Worm (Caenorhabditis elegans): Measurements from ENCODE around the gene F54D5.23.
A peak's percentile ranks its signal among the peaks of the same experiment; 100 is the strongest.

The F54D5.23 gene

ce11 chrII:11547254-11547687 is 21.8 kb downstream of the F54D5.23 start, which contains the start of gene F54D5.7:
TSS of gene F54D5.7 (plus strand) at chrII:11547517.
- TF ChIP-seq aly-2 (tag; optimal IDR thresholded peaks at IDR 0.05) (peak; percentile 89), dsc-1 (tag; optimal IDR thresholded peaks at IDR 0.05) (peak; percentile 37), isw-1 (GFP tag; IDR thresholded peaks at IDR 0.05) (no peak), zip-4 (GFP tag; optimal IDR thresholded peaks at IDR 0.05) (peak; percentile 13), nhr-11 (tag; optimal IDR thresholded peaks at IDR 0.05) (no peak), mdl-1 (tag; optimal IDR thresholded peaks at IDR 0.05) (peak in 1 of 2 experiments; percentile 93), mep-1 (tag; optimal IDR thresholded peaks at IDR 0.05) (peak; percentile 92), unc-98 (GFP tag; IDR thresholded peaks at IDR 0.05) (no peak), snu-23 (GFP tag; optimal IDR thresholded peaks at IDR 0.05) (peak; percentile 77), nhr-90 (tag; optimal IDR thresholded peaks at IDR 0.05; ENCODE audit: poor library complexity) (peak; percentile 70), ztf-11 (tag; optimal IDR thresholded peaks at IDR 0.05) (peak in 1 of 2 experiments; percentile 37), nhr-71 (tag; optimal IDR thresholded peaks at IDR 0.05) (peak; percentile 82), lsy-2 (tag; optimal IDR thresholded peaks at IDR 0.05) (peak; percentile 17 to 69), elt-3 (tag; optimal IDR thresholded peaks at IDR 0.05) (peak in 2 of 6 experiments; percentile 23 to 75), xbp-1 (tag; optimal IDR thresholded peaks at IDR 0.05) (peak; percentile 49), irx-1 (tag; optimal IDR thresholded peaks at IDR 0.05) (peak; percentile 30), nhr-20 (tag; optimal IDR thresholded peaks at IDR 0.05) (peak; percentile 61), pag-3 (tag; optimal IDR thresholded peaks at IDR 0.05; ENCODE audit: borderline replicate concordance, insufficient read depth) (peak; percentile 32), alr-1 (tag; optimal IDR thresholded peaks at IDR 0.05; ENCODE audit: borderline replicate concordance) (no peak), unc-130 (tag; optimal IDR thresholded peaks at IDR 0.05) (peak; percentile 11), lin-13 (GFP tag; optimal IDR thresholded peaks at IDR 0.05) (peak; percentile 22), rnt-1 (tag; optimal IDR thresholded peaks at IDR 0.05) (peak; percentile 34), hpl-2 (GFP tag; optimal IDR thresholded peaks at IDR 0.05) (no peak), lin-14 (GFP tag; optimal IDR thresholded peaks at IDR 0.05) (peak; percentile 61), Y116A8C.19 (tag; optimal IDR thresholded peaks at IDR 0.05; ENCODE audit: borderline replicate concordance) (no peak), fkh-4 (tag; optimal IDR thresholded peaks at IDR 0.05; ENCODE audit: borderline replicate concordance) (no peak), nhr-85 (tag) (peak; percentile 91), elt-2 (tag; optimal IDR thresholded peaks at IDR 0.05) (peak; percentile 52), skn-1 (tag; optimal IDR thresholded peaks at IDR 0.05) (peak; percentile 90), lin-35 (GFP tag; optimal IDR thresholded peaks at IDR 0.05) (peak in 1 of 2 experiments; percentile 59), blmp-1 (tag; optimal IDR thresholded peaks at IDR 0.05) (peak; percentile 82), vab-15 (tag; optimal IDR thresholded peaks at IDR 0.05) (no peak), C16A3.4 (tag; optimal IDR thresholded peaks at IDR 0.05) (peak; percentile 23), snpc-4 (tag; optimal IDR thresholded peaks at IDR 0.05) (peak; percentile 19), tbx-2 (tag; optimal IDR thresholded peaks at IDR 0.05) (peak; percentile 11), lir-3 (tag; optimal IDR thresholded peaks at IDR 0.05; ENCODE audit: poor library complexity) (peak; percentile 22), grh-1 (GFP tag; IDR thresholded peaks at IDR 0.05) (peak; percentile 36; the same call in 1 of the 2 replicates), dpl-1 (GFP tag; optimal IDR thresholded peaks at IDR 0.05) (peak; percentile 26 to 39 (median 38)), swsn-7 (tag; optimal IDR thresholded peaks at IDR 0.05) (peak; percentile 67), fkh-10 (GFP tag; optimal IDR thresholded peaks at IDR 0.05) (no peak), nhr-19 (GFP tag; conservative IDR thresholded peaks at IDR 0.05) (peak; percentile 65), ama-1 (optimal IDR thresholded peaks at IDR 0.05) (peak; percentile 99), efl-1 (optimal IDR thresholded peaks at IDR 0.05) (peak; percentile 8 to 14), efl-1 (GFP tag; optimal IDR thresholded peaks at IDR 0.05 in 1 of 2) (peak in 1 of 2 experiments; percentile 89), pqm-1 (tag; optimal IDR thresholded peaks at IDR 0.05) (no peak), nhr-47 (tag; optimal IDR thresholded peaks at IDR 0.05) (peak; percentile 57), ztf-4 (tag; optimal IDR thresholded peaks at IDR 0.05) (peak; percentile 56)
